Worm (Caenorhabditis elegans) whole organism, young adult: ENCODE results near the gene rpl-22.
A peak's percentile ranks its signal among the peaks of the same experiment; 100 is the strongest.

ENCODE experiments used
- B0035.1 ChIP-seq: sonication (generic microtip); optimal IDR thresholded peaks from 2 replicates; lab custom pipeline; 2016; ENCODE audit warnings: missing genetic modification characterization, mild to moderate bottlenecking, missing compliant biosample characterization, missing genotype, missing genetic modification reagents
- D2030.7 ChIP-seq: fragments of 200-800 bp; sonication (Bioruptor generic); IDR thresholded peaks from 2 replicates; pipeline ENCODE4 v1.3.6; 2022; ENCODE audit warnings: missing genetic modification reagents, missing genetic modification characterization, missing compliant biosample characterization
- F22D6.2 ChIP-seq: sonication (generic microtip); optimal IDR thresholded peaks from 2 replicates; lab custom pipeline; 2016; ENCODE audit warnings: mild to moderate bottlenecking, missing genetic modification characterization, missing compliant biosample characterization
- F37B4.10 ChIP-seq: fragments of 200-800 bp; sonication (Bioruptor generic); IDR thresholded peaks from 2 replicates; pipeline ENCODE4 v1.3.6; 2022; ENCODE audit warnings: missing genetic modification characterization, missing compliant biosample characterization
- F49E8.2 ChIP-seq: sonication (generic microtip); optimal IDR thresholded peaks from 3 replicates; lab custom pipeline; 2017; ENCODE audit warnings: missing genetic modification characterization, mild to moderate bottlenecking, missing compliant biosample characterization, antibody characterized with exemption, moderate library complexity; ENCODE audit not compliant: insufficient read depth
- F52B5.7 ChIP-seq: sonication (generic microtip); optimal IDR thresholded peaks from 2 replicates; lab custom pipeline; 2016; ENCODE audit warnings: mild to moderate bottlenecking, missing genetic modification characterization, missing compliant biosample characterization
- F55B11.4 ChIP-seq: sonication (generic microtip); optimal IDR thresholded peaks from 2 replicates; lab custom pipeline; 2016; ENCODE audit warnings: missing compliant biosample characterization, missing genetic modification characterization, borderline replicate concordance; ENCODE audit not compliant: insufficient read depth
- F57A8.1 ChIP-seq: fragments of 200-800 bp; sonication (Bioruptor generic); optimal IDR thresholded peaks from 2 replicates; lab custom pipeline; 2018; ENCODE audit warnings: mild to moderate bottlenecking, missing genetic modification characterization, moderate library complexity, missing compliant biosample characterization
- F57C9.4 ChIP-seq: sonication (generic microtip); optimal IDR thresholded peaks from 2 replicates; lab custom pipeline; 2017; ENCODE audit warnings: mild to moderate bottlenecking, missing genetic modification characterization, missing compliant biosample characterization
- K11D2.4 ChIP-seq: fragments of 200-800 bp; sonication (Bioruptor generic); IDR thresholded peaks from 2 replicates; pipeline ENCODE4 v1.3.6; 2022; ENCODE audit warnings: missing genetic modification reagents, missing genetic modification characterization, missing compliant biosample characterization
- Y53F4B.3 ChIP-seq: fragments of 200-800 bp; sonication (Bioruptor generic); IDR thresholded peaks from 2 replicates; pipeline ENCODE4 v1.3.6; 2022; ENCODE audit warnings: missing genetic modification reagents, missing genetic modification characterization, missing compliant biosample characterization
- ZK185.1 ChIP-seq: sonication (generic microtip); optimal IDR thresholded peaks from 2 replicates; lab custom pipeline; 2016; ENCODE audit warnings: mild to moderate bottlenecking, missing genetic modification characterization, missing compliant biosample characterization; ENCODE audit not compliant: poor library complexity, severe bottlenecking
- aptf-2 ChIP-seq: fragments of 200-800 bp; sonication (Bioruptor generic); conservative IDR thresholded peaks from 2 replicates; pipeline ENCODE4 v1.3.6; 2022; ENCODE audit warnings: missing genetic modification reagents, missing genetic modification characterization, missing compliant biosample characterization
- bed-1 ChIP-seq: fragments of 200-800 bp; sonication (Bioruptor generic); IDR thresholded peaks from 2 replicates; pipeline ENCODE4 v1.3.6; 2022; ENCODE audit warnings: missing genetic modification reagents, missing genetic modification characterization, missing compliant biosample characterization
- cebp-2 ChIP-seq: fragments of 200-800 bp; sonication (Bioruptor generic); IDR thresholded peaks from 2 replicates; pipeline ENCODE4 v1.3.6; 2022; ENCODE audit warnings: missing genetic modification characterization, missing compliant biosample characterization
- chd-7 ChIP-seq: sonication (generic microtip); optimal IDR thresholded peaks from 2 replicates; lab custom pipeline; 2016; ENCODE audit warnings: mild to moderate bottlenecking, missing genetic modification characterization, moderate library complexity, missing compliant biosample characterization
- die-1 ChIP-seq: sonication (generic microtip); optimal IDR thresholded peaks from 2 replicates; lab custom pipeline; 2016; ENCODE audit warnings: missing genotype, mild to moderate bottlenecking, missing genetic modification characterization, missing compliant biosample characterization
- ekl-4 ChIP-seq: fragments of 200-800 bp; sonication (Bioruptor generic); IDR thresholded peaks from 2 replicates; pipeline ENCODE4 v1.3.6; 2022; ENCODE audit warnings: missing genetic modification reagents, missing genetic modification characterization, missing compliant biosample characterization
- fkh-3 ChIP-seq: sonication (generic microtip); optimal IDR thresholded peaks from 2 replicates; lab custom pipeline; 2016; ENCODE audit warnings: mild to moderate bottlenecking, missing genetic modification characterization, missing compliant biosample characterization
- hlh-12 ChIP-seq: sonication (generic microtip); optimal IDR thresholded peaks from 2 replicates; lab custom pipeline; 2016; ENCODE audit warnings: missing genetic modification characterization, missing compliant biosample characterization
- hlh-26 ChIP-seq: fragments of 200-800 bp; sonication (Bioruptor generic); conservative IDR thresholded peaks from 2 replicates; pipeline ENCODE4 v1.3.6; 2022; ENCODE audit warnings: missing genetic modification reagents, missing genetic modification characterization, missing compliant biosample characterization
- hmg-20 ChIP-seq: fragments of 200-800 bp; sonication (Bioruptor generic); IDR thresholded peaks from 2 replicates; pipeline ENCODE4 v1.3.6; 2022; ENCODE audit warnings: missing genetic modification reagents, missing genetic modification characterization, missing compliant biosample characterization
- let-526 ChIP-seq: fragments of 200-800 bp; sonication (Bioruptor generic); IDR thresholded peaks from 2 replicates; pipeline ENCODE4 v1.3.6; 2022; ENCODE audit warnings: missing genetic modification reagents, missing genetic modification characterization, missing compliant biosample characterization
- lin-40 ChIP-seq: sonication (generic microtip); optimal IDR thresholded peaks from 2 replicates; lab custom pipeline; 2016; ENCODE audit warnings: missing genetic modification characterization, mild to moderate bottlenecking, missing compliant biosample characterization, missing genotype, missing genetic modification reagents
- lin-54 ChIP-seq: fragments of 200-800 bp; sonication (Bioruptor generic); optimal IDR thresholded peaks from 2 replicates; lab custom pipeline; 2018; ENCODE audit warnings: mild to moderate bottlenecking, missing genetic modification characterization, missing compliant biosample characterization
- madf-3 ChIP-seq: fragments of 200-800 bp; sonication (Bioruptor generic); IDR thresholded peaks from 2 replicates; pipeline ENCODE4 v1.3.6; 2022; ENCODE audit warnings: missing genetic modification reagents, missing genetic modification characterization, missing compliant biosample characterization
- mxl-1 ChIP-seq: sonication (generic microtip); optimal IDR thresholded peaks from 2 replicates; lab custom pipeline; 2016; ENCODE audit warnings: missing genetic modification characterization, missing compliant biosample characterization
- nfyb-1 ChIP-seq: fragments of 200-800 bp; sonication (Bioruptor generic); IDR thresholded peaks from 2 replicates; pipeline ENCODE4 v1.3.6; 2022; ENCODE audit warnings: missing genetic modification reagents, missing genetic modification characterization, missing compliant biosample characterization
- nhr-80 ChIP-seq: sonication (generic microtip); optimal IDR thresholded peaks from 2 replicates; lab custom pipeline; 2016; ENCODE audit warnings: missing genetic modification characterization, missing compliant biosample characterization
- pbrm-1 ChIP-seq: fragments of 200-800 bp; sonication (Bioruptor generic); IDR thresholded peaks from 2 replicates; pipeline ENCODE4 v1.3.6; 2022; ENCODE audit warnings: missing genetic modification reagents, missing genetic modification characterization, missing compliant biosample characterization
- pha-4 ChIP-seq: fragments of 150-350 bp; sonication (generic microtip); optimal IDR thresholded peaks from 2 replicates; lab custom pipeline; 2014; ENCODE audit warnings: missing biosample characterization, missing genetic modification reagents, missing genetic modification characterization
- snpc-1.3 ChIP-seq: sonication (generic microtip); optimal IDR thresholded peaks from 2 replicates; lab custom pipeline; 2017; ENCODE audit warnings: missing genetic modification characterization, mild to moderate bottlenecking, missing compliant biosample characterization, antibody characterized with exemption, moderate library complexity, missing genotype, missing genetic modification reagents; ENCODE audit not compliant: insufficient read depth
- tbp1 ChIP-seq: fragments of 200-800 bp; sonication (Bioruptor generic); optimal IDR thresholded peaks from 2 replicates; lab custom pipeline; 2018; ENCODE audit warnings: mild to moderate bottlenecking, missing genetic modification characterization, missing compliant biosample characterization

The rpl-22 gene

ce11 chrII:5019389-5020108 is 35.9 kb upstream of the rpl-22 start (continued):
- TF ChIP-seq snpc-1.3 (tag; lab: Kevin White, UChicago) = no peak
- no peak for TF ChIP-seq cebp-2 (GFP tag; lab: Robert Waterston, UW)
- no peak for TF ChIP-seq F49E8.2
- TF ChIP-seq pha-4 (tag; lab: Kevin White, UChicago) = no peak
- TF ChIP-seq B0035.1 (tag; lab: Kevin White, UChicago) = no peak

ce11 chrII:5020513-5021081 is 34.8 kb upstream of the rpl-22 start:
- TF ChIP-seq nhr-80 (tag; lab: Kevin White, UChicago) = peak; percentile 12
- TF ChIP-seq mxl-1 (tag; lab: Kevin White, UChicago) = no peak
- TF ChIP-seq let-526 = 0 out of 2 replicates have a peak, but pooled peaks have one; percentile 23
- TF ChIP-seq lin-40 (tag; lab: Kevin White, UChicago) = no peak

- no peak for TF ChIP-seq tbp1 (GFP tag; lab: Kevin White, UChicago)
- TF ChIP-seq F57A8.1 (GFP tag; lab: Kevin White, UChicago) = no peak
- no peak for TF ChIP-seq D2030.7 (GFP tag; lab: Robert Waterston, UW)
- TF ChIP-seq chd-7 = no peak
- no peak for TF ChIP-seq die-1 (tag; lab: Kevin White, UChicago)
- TF ChIP-seq ekl-4 (GFP tag; lab: Robert Waterston, UW) = no peak
- no peak for TF ChIP-seq madf-3
- TF ChIP-seq hlh-12 = no peak
- TF ChIP-seq bed-1 (GFP tag; lab: Robert Waterston, UW) = no peak
- no peak for TF ChIP-seq Y53F4B.3
- TF ChIP-seq K11D2.4 (GFP tag; lab: Robert Waterston, UW) = no peak
- no peak for TF ChIP-seq F37B4.10
- no peak for TF ChIP-seq let-526
- no peak for TF ChIP-seq nfyb-1
- TF ChIP-seq hmg-20 (GFP tag; lab: Robert Waterston, UW) = no peak
- TF ChIP-seq F52B5.7 (tag; lab: Kevin White, UChicago) = no peak
- TF ChIP-seq nhr-80 (tag; lab: Kevin White, UChicago) = no peak
- no peak for TF ChIP-seq lin-54 (GFP tag; lab: Kevin White, UChicago)
- no peak for TF ChIP-seq F55B11.4 (tag; lab: Kevin White, UChicago)
These were observed 33.9 kb upstream of the rpl-22 start for ce11 chrII:5021518-5021917.

DNA sequence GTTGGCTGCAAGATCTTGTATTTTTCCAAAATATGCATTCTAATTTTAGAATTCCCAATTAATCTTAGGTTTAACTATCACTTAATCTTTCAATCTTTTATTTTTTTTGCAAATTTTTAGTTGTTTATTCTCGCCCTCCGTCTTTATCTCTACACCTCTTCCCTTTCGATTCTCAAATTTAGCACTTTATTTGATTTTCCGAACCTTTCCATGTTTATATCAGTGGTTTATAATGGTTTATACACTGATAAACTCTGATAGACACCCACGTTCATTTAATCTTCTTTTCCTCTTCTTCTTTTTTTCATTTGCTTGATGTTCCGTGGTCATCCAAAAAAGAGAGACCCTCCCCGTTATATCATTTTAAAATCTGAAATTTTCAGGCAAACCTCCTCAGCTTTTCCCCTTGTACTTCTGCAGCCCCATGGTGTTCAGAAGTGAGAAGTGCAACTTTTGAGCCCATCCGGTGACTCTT is 33.0 kb upstream of the rpl-22 start, which contains the start of the genes nsy-1 and F59A6.13:
TSS of gene nsy-1 (plus strand) at position 377 of the 475 bp plus-strand sequence.
TSS of gene F59A6.13 (plus strand) at position 425 of the 475 bp plus-strand sequence.
- TF ChIP-seq fkh-3 (tag; lab: Kevin White, UChicago) = no peak
- no peak for TF ChIP-seq pbrm-1
- TF ChIP-seq nhr-80 (tag; lab: Kevin White, UChicago) = peak; percentile 59
- TF ChIP-seq F22D6.2 (tag; lab: Kevin White, UChicago) = no peak
- TF ChIP-seq hlh-26 (GFP tag; lab: Robert Waterston, UW) = no peak
- no peak for TF ChIP-seq F57C9.4
- no peak for TF ChIP-seq ZK185.1 (tag; lab: Kevin White, UChicago)
- no peak for TF ChIP-seq F52B5.7 (tag; lab: Kevin White, UChicago)
- no peak for TF ChIP-seq aptf-2 (GFP tag; lab: Robert Waterston, UW)
